Worm (Caenorhabditis elegans) whole organism, young adult: ENCODE measurements around the gene glb-2.

Experiments
- Y79H2A.3 ChIP-seq: fragments of 200-800 bp; sonication (Bioruptor generic); conservative IDR thresholded peaks from 2 replicates; pipeline ENCODE4 v1.3.6; 2022; ENCODE audit warnings: missing genetic modification reagents, missing genetic modification characterization, missing compliant biosample characterization
- ceh-100 ChIP-seq: fragments of 200-800 bp; sonication (Bioruptor generic); IDR thresholded peaks from 2 replicates; pipeline ENCODE4 v1.3.6; 2022; ENCODE audit warnings: missing genetic modification reagents, missing genetic modification characterization, missing compliant biosample characterization
- him-1 ChIP-seq: sonication (generic microtip); optimal IDR thresholded peaks from 2 replicates; lab custom pipeline; 2016; ENCODE audit warnings: missing genotype, missing genetic modification reagents, missing genetic modification characterization, missing compliant biosample characterization
- nhr-27 ChIP-seq: fragments of 200-800 bp; sonication (Bioruptor generic); optimal IDR thresholded peaks from 2 replicates; lab custom pipeline; 2018; ENCODE audit warnings: mild to moderate bottlenecking, missing genetic modification characterization, moderate library complexity, missing compliant biosample characterization
- unc-62 ChIP-seq: fragments of 150-350 bp; optimal IDR thresholded peaks from 2 replicates; lab custom pipeline; 2014; ENCODE audit warnings: missing biosample characterization, missing genetic modification reagents, missing genetic modification characterization
- ztf-26 ChIP-seq: sonication (generic microtip); optimal IDR thresholded peaks from 2 replicates; lab custom pipeline; 2017; ENCODE audit warnings: missing genetic modification characterization, missing compliant biosample characterization

DNA sequence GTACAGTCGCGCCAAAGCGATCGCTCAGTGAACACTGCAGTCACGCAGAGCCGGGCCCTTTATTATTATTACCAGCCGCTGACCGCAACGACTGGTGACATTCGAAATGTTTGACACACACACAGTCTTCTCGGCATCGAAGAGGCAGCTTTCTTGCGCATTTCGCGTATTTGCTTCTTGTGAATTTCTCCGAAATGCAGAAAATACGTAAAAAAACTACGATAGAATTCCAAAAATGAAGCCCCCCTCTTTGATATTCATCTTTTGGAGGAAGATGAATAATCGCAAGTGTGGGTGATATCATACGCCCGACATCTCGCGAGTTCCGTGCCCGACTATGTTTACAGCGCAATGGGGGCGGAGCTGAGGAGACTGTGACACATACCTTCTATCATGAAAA lies 9.8 kb downstream of the glb-2 start:
- peak; percentile 76 for TF ChIP-seq him-1 (tag; lab: Kevin White, UChicago)
- no peak for TF ChIP-seq nhr-27 (tag; lab: Kevin White, UChicago)
- TF ChIP-seq Y79H2A.3 (GFP tag; lab: Robert Waterston, UW), result no peak
- TF ChIP-seq ceh-100, result 0 out of 2 replicates have a peak, but pooled peaks have one; percentile 27
- no peak for TF ChIP-seq unc-62 (GFP tag; lab: Kevin White, UChicago)
- no peak for TF ChIP-seq ztf-26
